Fruit fly (Drosophila melanogaster): Measurements from ENCODE around the gene Sirt2.

- TF ChIP-seq onecut (GFP tag; IDR thresholded peaks at IDR 0.05) = no peak
- TF ChIP-seq pita (GFP tag; optimal IDR thresholded peaks at IDR 0.05) = no peak
- no peak for TF ChIP-seq CG2120 (GFP tag; optimal IDR thresholded peaks at IDR 0.05)
- TF ChIP-seq CG2875 (GFP tag; optimal IDR thresholded peaks at IDR 0.05) = no peak
- no peak for TF ChIP-seq chm (GFP tag; IDR thresholded peaks at IDR 0.05)
- no peak for TF ChIP-seq Deaf1 (tag; optimal IDR thresholded peaks at IDR 0.05)
- no peak for TF ChIP-seq bsh (GFP tag; optimal IDR thresholded peaks at IDR 0.05)
- no peak for TF ChIP-seq az2 (GFP tag; optimal IDR thresholded peaks at IDR 0.05)
- no peak for TF ChIP-seq CG12942 (GFP tag; optimal IDR thresholded peaks at IDR 0.05)
- no peak for TF ChIP-seq CG15696 (tag; optimal IDR thresholded peaks at IDR 0.05)
- TF ChIP-seq CG7786 (GFP tag; optimal IDR thresholded peaks at IDR 0.05) = no peak
- TF ChIP-seq Mes4 (GFP tag; optimal IDR thresholded peaks at IDR 0.05) = no peak
- TF ChIP-seq usp (GFP tag; optimal IDR thresholded peaks at IDR 0.05) = no peak
- TF ChIP-seq cas (GFP tag; IDR thresholded peaks at IDR 0.05) = no peak
These were observed 40.2 kb upstream of the Sirt2 start for dm6 chr3R:20288069-20288468.
